Fruit fly (Drosophila melanogaster) whole organism, embryonic: ENCODE results near the gene Scgalpha.

ENCODE experiments used
- Abd-B ChIP-seq: fragments of 200-800 bp; sonication (Bioruptor generic); optimal IDR thresholded peaks from 2 replicates; lab custom pipeline; 2018; ENCODE audit warnings: missing biosample characterization, mild to moderate bottlenecking, missing genetic modification characterization, moderate library complexity
- Adf1 ChIP-seq: fragments of 200-800 bp; sonication (Bioruptor generic); IDR thresholded peaks from 2 replicates; pipeline ENCODE4 v1.3.6; 2022; ENCODE audit warnings: missing biosample characterization, missing genetic modification characterization
- Aef1 ChIP-seq: fragments of 200-800 bp; sonication (Bioruptor generic); IDR thresholded peaks from 3 replicates; pipeline ENCODE4 v1.3.6; 2022; ENCODE audit warnings: missing biosample characterization, missing genetic modification characterization
- Atf6 ChIP-seq: fragments of 200-800 bp; sonication (Bioruptor generic); IDR thresholded peaks from 2 replicates; pipeline ENCODE4 v1.3.6; 2022; ENCODE audit warnings: missing biosample characterization, missing genetic modification characterization
- CG10321 ChIP-seq: fragments of 200-800 bp; sonication (Bioruptor generic); IDR thresholded peaks from 2 replicates; pipeline ENCODE4 v1.3.6; 2022; ENCODE audit warnings: missing biosample characterization, missing genetic modification characterization
- CG15269 ChIP-seq: fragments of 200-800 bp; sonication (Bioruptor generic); optimal IDR thresholded peaks from 2 replicates; lab custom pipeline; 2018; ENCODE audit warnings: missing biosample characterization, mild to moderate bottlenecking, missing genetic modification characterization, moderate library complexity
- CG17829 ChIP-seq: fragments of 200-800 bp; optimal IDR thresholded peaks from 2 replicates; lab custom pipeline; 2019; ENCODE audit warnings: missing biosample characterization, mild to moderate bottlenecking, missing genetic modification characterization, moderate library complexity
- CG18011 ChIP-seq: fragments of 200-800 bp; sonication (Bioruptor generic); optimal IDR thresholded peaks from 2 replicates; lab custom pipeline; 2017; ENCODE audit warnings: missing biosample characterization, missing genetic modification characterization, mild to moderate bottlenecking, moderate library complexity, missing genotype
- CG2129 ChIP-seq: fragments of 200-800 bp; sonication (Bioruptor generic); IDR thresholded peaks from 2 replicates; pipeline ENCODE4 v1.3.6; 2022; ENCODE audit warnings: missing biosample characterization, missing genetic modification characterization; ENCODE audit not compliant: partially characterized antibody
- CG34376 ChIP-seq: fragments of 200-800 bp; sonication (Bioruptor generic); optimal IDR thresholded peaks from 2 replicates; lab custom pipeline; 2018; ENCODE audit warnings: missing biosample characterization, mild to moderate bottlenecking, missing genetic modification characterization
- CG3838 ChIP-seq: fragments of 200-800 bp; sonication (Bioruptor generic); optimal IDR thresholded peaks from 3 replicates; lab custom pipeline; 2016; ENCODE audit warnings: missing biosample characterization, missing genetic modification characterization
- CG42726 ChIP-seq: fragments of 200-800 bp; sonication (Bioruptor generic); IDR thresholded peaks from 2 replicates; pipeline ENCODE4 v1.3.6; 2022; ENCODE audit warnings: missing biosample characterization, missing genetic modification characterization; ENCODE audit not compliant: partially characterized antibody
- CG4360 ChIP-seq: fragments of 200-800 bp; sonication (Bioruptor generic); IDR thresholded peaks from 2 replicates; pipeline ENCODE4 v1.3.6; 2022; ENCODE audit warnings: missing biosample characterization, missing genetic modification characterization
- CG5180 ChIP-seq: fragments of 200-800 bp; sonication (Bioruptor generic); optimal IDR thresholded peaks from 3 replicates; lab custom pipeline; 2017; ENCODE audit warnings: missing biosample characterization, missing genetic modification characterization, mild to moderate bottlenecking, moderate library complexity, missing genetic modification reagents
- CG6272 ChIP-seq: fragments of 200-800 bp; sonication (Bioruptor generic); IDR thresholded peaks from 2 replicates; pipeline ENCODE4 v1.3.6; 2022; ENCODE audit warnings: missing biosample characterization, missing genetic modification characterization
- CG9817 ChIP-seq: fragments of 200-800 bp; sonication (Bioruptor generic); optimal IDR thresholded peaks from 2 replicates; lab custom pipeline; 2018; ENCODE audit warnings: missing biosample characterization, mild to moderate bottlenecking, missing genetic modification characterization, moderate library complexity
- Doc2 ChIP-seq: fragments of 200-800 bp; sonication (Bioruptor generic); IDR thresholded peaks from 2 replicates; pipeline ENCODE4 v1.3.6; 2022; ENCODE audit warnings: missing biosample characterization, missing genetic modification characterization
- Gsc ChIP-seq: fragments of 200-800 bp; sonication (Bioruptor generic); IDR thresholded peaks from 2 replicates; pipeline ENCODE4 v1.3.6; 2022; ENCODE audit warnings: missing biosample characterization, missing genetic modification characterization
- Lhr ChIP-seq: fragments of 200-800 bp; sonication (Bioruptor generic); optimal IDR thresholded peaks from 3 replicates; lab custom pipeline; 2017; ENCODE audit warnings: mild to moderate bottlenecking, missing biosample characterization, missing genetic modification reagents, missing genetic modification characterization
- Mad ChIP-seq: fragments of 200-800 bp; sonication (Bioruptor generic); optimal IDR thresholded peaks from 2 replicates; lab custom pipeline; 2016; ENCODE audit warnings: missing biosample characterization, missing genetic modification characterization
- Med ChIP-seq: fragments of 200-800 bp; sonication (Bioruptor generic); peaks from one replicate; lab custom pipeline; 2016; ENCODE audit warnings: missing biosample characterization, missing genetic modification characterization, mild to moderate bottlenecking, inconsistent platforms, moderate library complexity
- Pdp1 ChIP-seq, 2 experiments: fragments of 200-800 bp; sonication (Bioruptor generic); optimal IDR thresholded peaks; 3 replicates each; lab custom pipeline; 2016; ENCODE audit warnings: missing biosample characterization in 2 of 2, missing genetic modification characterization in 2 of 2, mild to moderate bottlenecking in 1 of 2, moderate library complexity in 1 of 2
- Ravus ChIP-seq: fragments of 200-800 bp; sonication (Bioruptor generic); IDR thresholded peaks from 2 replicates; pipeline ENCODE4 v1.3.6; 2022; ENCODE audit warnings: missing biosample characterization, missing genetic modification characterization
- Usf ChIP-seq: fragments of 200-800 bp; sonication (Bioruptor generic); optimal IDR thresholded peaks from 2 replicates; lab custom pipeline; 2017; ENCODE audit warnings: missing genotype, missing biosample characterization, missing genetic modification characterization
- bowl ChIP-seq: fragments of 200-800 bp; sonication (Bioruptor generic); IDR thresholded peaks from 2 replicates; pipeline ENCODE4 v1.3.6; 2022; ENCODE audit warnings: missing biosample characterization, missing genetic modification characterization
- chinmo ChIP-seq: fragments of 200-800 bp; sonication (Bioruptor generic); IDR thresholded peaks from 4 replicates; pipeline ENCODE4 v1.3.6; 2022; ENCODE audit warnings: missing biosample characterization, missing genetic modification characterization; ENCODE audit not compliant: partially characterized antibody
- chn ChIP-seq: fragments of 200-800 bp; sonication (Bioruptor generic); optimal IDR thresholded peaks from 2 replicates; lab custom pipeline; 2016; ENCODE audit warnings: missing biosample characterization, missing genetic modification characterization
- corto ChIP-seq: fragments of 200-800 bp; sonication (Bioruptor generic); optimal IDR thresholded peaks from 2 replicates; lab custom pipeline; 2016; ENCODE audit warnings: missing biosample characterization, mild to moderate bottlenecking, missing genetic modification characterization, moderate library complexity
- crol ChIP-seq: fragments of 200-800 bp; sonication (Bioruptor generic); IDR thresholded peaks from 2 replicates; pipeline ENCODE4 v1.3.6; 2022; ENCODE audit warnings: missing biosample characterization, missing genetic modification characterization
- fd3F ChIP-seq: fragments of 200-800 bp; sonication (Bioruptor generic); optimal IDR thresholded peaks from 2 replicates; lab custom pipeline; 2018; ENCODE audit warnings: missing biosample characterization, mild to moderate bottlenecking, missing genetic modification characterization, moderate library complexity
- ftz-f1 ChIP-seq: fragments of 200-800 bp; sonication (Bioruptor generic); optimal IDR thresholded peaks from 2 replicates; lab custom pipeline; 2016; ENCODE audit warnings: missing biosample characterization, missing genetic modification characterization
- gfzf ChIP-seq: fragments of 200-800 bp; sonication (Bioruptor generic); optimal IDR thresholded peaks from 2 replicates; lab custom pipeline; 2016; ENCODE audit warnings: missing biosample characterization, mild to moderate bottlenecking, missing genetic modification characterization, moderate library complexity
- kni ChIP-seq: fragments of 200-800 bp; sonication (Bioruptor generic); optimal IDR thresholded peaks from 3 replicates; lab custom pipeline; 2017; ENCODE audit warnings: mild to moderate bottlenecking, missing biosample characterization, missing genetic modification reagents, missing genetic modification characterization
- lola ChIP-seq, 3 experiments: fragments of >200 bp in 2 of 3; fragments of 200-800 bp in 1 of 3; sonication (Bioruptor generic) in 1 of 3; optimal IDR thresholded peaks; 2 replicates each; lab custom pipeline; 2017 to 2019; ENCODE audit warnings: missing biosample characterization in 3 of 3, missing genetic modification characterization in 3 of 3, mild to moderate bottlenecking in 1 of 3, moderate library complexity in 1 of 3
- lov ChIP-seq, 2 experiments: fragments of 200-800 bp in 1 of 2; fragments of >200 bp in 1 of 2; sonication (Bioruptor generic) in 1 of 2; IDR thresholded peaks in 1 of 2; optimal IDR thresholded peaks in 1 of 2; 2 replicates in 1 of 2; 3 replicates in 1 of 2; pipeline versions ENCODE4 v1.3.6 to Lab custom; 2017 to 2022; ENCODE audit warnings: missing biosample characterization in 1 of 2, missing genetic modification characterization in 1 of 2
- mam ChIP-seq: fragments of 200-800 bp; sonication (Bioruptor generic); optimal IDR thresholded peaks from 3 replicates; lab custom pipeline; 2016; ENCODE audit warnings: missing biosample characterization, missing genetic modification characterization
- mld ChIP-seq: fragments of 200-800 bp; sonication (Bioruptor generic); IDR thresholded peaks from 3 replicates; pipeline ENCODE4 v1.3.6; 2022; ENCODE audit warnings: missing biosample characterization, missing genetic modification characterization; ENCODE audit not compliant: partially characterized antibody
- oc ChIP-seq: fragments of 200-800 bp; sonication (Bioruptor generic); optimal IDR thresholded peaks from 2 replicates; lab custom pipeline; 2018; ENCODE audit warnings: missing biosample characterization, mild to moderate bottlenecking, missing genetic modification characterization, moderate library complexity
- pan ChIP-seq, 4 experiments: fragments of >200 bp in 3 of 4; fragments of 200-800 bp in 1 of 4; sonication (Bioruptor generic) in 1 of 4; optimal IDR thresholded peaks in 3 of 4; IDR thresholded peaks in 1 of 4; 2 replicates each; pipeline versions ENCODE4 v1.3.6 to Lab custom; 2017 to 2022; ENCODE audit warnings: missing biosample characterization in 2 of 4, missing genetic modification characterization in 2 of 4, mixed read lengths in 1 of 4
- row ChIP-seq: fragments of 200-800 bp; sonication (Bioruptor generic); IDR thresholded peaks from 3 replicates; pipeline ENCODE4 v1.3.6; 2022; ENCODE audit warnings: missing biosample characterization, missing genetic modification characterization
- twi ChIP-seq: fragments of 200-800 bp; optimal IDR thresholded peaks from 2 replicates; lab custom pipeline; 2019; ENCODE audit warnings: missing biosample characterization, mild to moderate bottlenecking, missing genetic modification characterization, moderate library complexity
- vfl ChIP-seq: fragments of 200-800 bp; sonication (Bioruptor generic); optimal IDR thresholded peaks from 2 replicates; lab custom pipeline; 2016; ENCODE audit warnings: missing biosample characterization, missing genetic modification characterization
- zf30C ChIP-seq: fragments of 200-800 bp; sonication (Bioruptor generic); optimal IDR thresholded peaks from 3 replicates; lab custom pipeline; 2018; ENCODE audit warnings: missing biosample characterization, mild to moderate bottlenecking, missing genetic modification characterization

Gene Scgalpha

DNA sequence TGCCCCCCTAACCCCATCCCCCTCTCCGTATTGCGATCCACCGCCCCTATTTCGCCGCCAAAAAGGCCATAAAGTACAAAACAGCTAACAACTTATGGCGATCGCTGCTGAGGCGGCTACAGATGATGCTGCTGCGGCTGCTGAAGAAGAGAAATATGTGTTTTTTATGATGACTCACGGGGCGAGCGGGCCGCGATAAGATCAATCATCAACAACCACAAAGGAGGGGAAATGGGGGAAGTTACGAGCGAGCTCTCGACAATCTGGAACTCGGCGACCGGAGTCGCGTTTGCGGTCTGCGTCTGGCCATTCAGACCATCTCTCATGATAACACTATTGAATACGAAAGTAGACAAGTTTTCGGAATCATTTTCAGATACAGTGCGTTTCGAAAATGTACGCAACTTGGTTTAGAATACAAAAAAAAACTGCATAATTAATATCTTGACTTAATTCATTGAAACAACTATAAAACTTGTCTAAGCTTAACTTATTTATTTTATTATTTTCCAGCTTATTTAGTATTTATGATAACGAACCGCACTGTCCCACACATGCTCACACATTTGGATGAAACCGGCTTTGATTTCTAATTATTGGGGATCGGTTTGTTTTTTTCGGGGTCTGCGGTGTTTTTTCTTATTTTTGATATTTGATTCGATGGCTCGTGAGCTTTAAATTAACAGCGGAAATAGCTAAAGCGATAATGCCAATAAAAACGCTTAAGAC lies 10.9 kb upstream of the Scgalpha start (continued):
- peak; percentile 5 for TF ChIP-seq gfzf
- TF ChIP-seq vfl (GFP tag; lab: Kevin White, UChicago) = peak; percentile 93
- TF ChIP-seq Adf1 = peak; percentile 75
- TF ChIP-seq CG9817 = peak; percentile 97
- peak; percentile 98 for TF ChIP-seq CG17829 (tag; lab: Kevin White, UChicago)
- TF ChIP-seq fd3F (GFP tag; lab: Kevin White, UChicago) = peak; percentile 95
- TF ChIP-seq lola (GFP tag; optimal IDR thresholded peaks at IDR 0.05; lab: Kevin White, UChicago) = peak in 1 of 3 experiments; percentile 92
- peak; percentile 77 for TF ChIP-seq CG3838 (GFP tag; lab: Kevin White, UChicago)
- peak; percentile 84 for TF ChIP-seq CG18011 (GFP tag; lab: Kevin White, UChicago)
- TF ChIP-seq CG42726 (GFP tag; lab: Robert Waterston, UW) = no peak
- peak; percentile 90 for TF ChIP-seq Mad (GFP tag; lab: Kevin White, UChicago)
- TF ChIP-seq Abd-B = peak; percentile 87
- peak; percentile 94 for TF ChIP-seq mam (GFP tag; lab: Kevin White, UChicago)

DNA sequence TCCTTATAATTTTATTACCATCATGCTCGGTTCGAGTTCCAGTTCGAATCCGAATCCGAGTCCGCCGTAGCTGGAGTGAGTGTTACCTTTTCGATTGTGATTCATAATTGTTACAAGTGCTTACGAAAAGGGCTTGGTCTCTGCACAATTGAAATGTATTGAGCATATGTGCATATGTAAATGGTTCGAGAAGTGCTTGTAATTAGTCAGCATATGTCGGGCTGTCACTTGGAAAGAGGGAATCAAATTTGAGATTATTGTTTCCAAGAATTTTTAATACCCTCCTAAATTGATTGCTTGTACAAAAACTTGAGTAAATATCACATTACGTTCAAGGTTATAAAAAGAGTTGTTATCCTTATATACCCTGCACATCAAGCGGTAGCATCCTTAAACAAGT lies 9.8 kb upstream of the Scgalpha start:
- TF ChIP-seq twi (tag; lab: Kevin White, UChicago) (peak; percentile 41), kni (GFP tag; lab: Kevin White, UChicago) (peak; percentile 11), Pdp1 (GFP tag; optimal IDR thresholded peaks at IDR 0.05; lab: Kevin White, UChicago) (peak in 1 of 2 experiments; percentile 57), CG2129 (GFP tag; lab: Robert Waterston, UW) (no peak)

DNA sequence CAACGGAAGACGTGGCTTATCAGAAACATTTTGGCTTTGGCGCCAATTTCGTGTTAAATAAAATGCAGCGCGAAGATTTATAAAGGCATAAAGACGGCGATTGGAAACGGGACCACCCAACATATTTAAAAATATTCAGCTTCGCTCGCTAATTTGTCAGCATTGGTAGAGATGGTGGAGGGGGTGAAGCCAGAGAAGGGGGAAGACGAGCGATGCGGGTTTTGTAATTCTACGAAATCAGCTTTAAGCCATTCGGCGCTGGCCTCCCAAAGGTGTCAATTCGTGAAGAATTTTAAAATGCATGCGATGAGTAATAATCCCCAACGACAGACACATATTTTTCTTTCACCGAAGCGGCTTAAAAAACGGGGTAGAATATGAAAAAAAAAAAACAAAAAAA lies 9.2 kb upstream of the Scgalpha start:
- TF ChIP-seq CG15269 (tag; lab: Kevin White, UChicago) = peak; percentile 15
- TF ChIP-seq corto (GFP tag; lab: Kevin White, UChicago) = no peak
- peak; percentile 84 for TF ChIP-seq oc (tag; lab: Kevin White, UChicago)
- no peak for TF ChIP-seq Doc2 (GFP tag; lab: Robert Waterston, UW)
- peak; percentile 36; the same call in 1 of the 2 replicates for TF ChIP-seq crol (GFP tag; lab: Robert Waterston, UW)
- TF ChIP-seq CG5180 (GFP tag; lab: Kevin White, UChicago) = no peak
- TF ChIP-seq Med = peak; percentile 49
- no peak for TF ChIP-seq bowl
- no peak for TF ChIP-seq Usf (GFP tag; lab: Kevin White, UChicago)
- TF ChIP-seq chinmo (GFP tag; lab: Robert Waterston, UW) = 0 out of 4 replicates have a peak, but pooled peaks have one; percentile 56
- TF ChIP-seq, all 482 proteins: peak for 5

DNA sequence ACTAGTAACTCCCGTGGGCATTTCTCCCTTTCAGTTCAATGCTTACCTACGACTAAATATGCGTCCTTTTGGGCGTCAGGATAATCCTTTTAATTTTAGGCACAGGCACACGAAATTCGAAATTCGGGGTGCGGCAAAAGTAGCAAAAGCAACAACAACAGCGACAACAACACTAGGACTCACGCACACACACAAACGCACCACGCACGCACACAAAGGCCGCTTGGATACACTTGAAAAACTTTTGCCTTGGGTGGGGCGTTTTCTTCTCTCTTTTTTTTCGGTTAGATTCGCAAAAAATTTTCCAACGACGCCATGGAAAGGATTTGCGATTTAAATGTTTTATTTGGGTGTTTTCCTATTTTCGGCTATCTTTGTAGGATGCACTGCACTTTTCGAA lies 6.8 kb upstream of the Scgalpha start:
- TF ChIP-seq Gsc (GFP tag; lab: Robert Waterston, UW) (no peak), CG6272 (GFP tag; lab: Robert Waterston, UW) (no peak), zf30C (GFP tag; lab: Kevin White, UChicago) (peak; percentile 78), Aef1 (no peak), Ravus (GFP tag; lab: Robert Waterston, UW) (no peak), CG34376 (no peak), lov (optimal IDR thresholded peaks at IDR 0.05; lab: Kevin White, UChicago) (no peak), lov (GFP tag; IDR thresholded peaks at IDR 0.05; lab: Robert Waterston, UW) (no peak), pan (optimal IDR thresholded peaks at IDR 0.05; lab: Kevin White, UChicago) (no peak), pan (GFP tag; optimal IDR thresholded peaks at IDR 0.05 in 1 of 2, IDR thresholded peaks at IDR 0.05 in 1 of 2) (no peak), chn (GFP tag; lab: Kevin White, UChicago) (no peak), CG4360 (GFP tag; lab: Robert Waterston, UW) (peak; percentile 94), row (GFP tag; lab: Robert Waterston, UW) (peak; percentile 25; the same call in 1 of the 3 replicates), mld (no peak), CG10321 (GFP tag; lab: Robert Waterston, UW) (no peak), oc (tag; lab: Kevin White, UChicago) (peak; percentile 22), ftz-f1 (GFP tag; lab: Kevin White, UChicago) (no peak), Atf6 (GFP tag; lab: Robert Waterston, UW) (0 out of 2 replicates have a peak, but pooled peaks have one; percentile 23), Lhr (GFP tag; lab: Kevin White, UChicago) (no peak)
